Fruit fly (Drosophila melanogaster): ENCODE measurements around the gene bigmax.

The bigmax gene

dm6 chr3R:27292159-27292880, 4.0 kb upstream of the bigmax start, which contains the start of gene CG3348 (continued):
- TF ChIP-seq inv (GFP tag; IDR thresholded peaks at IDR 0.05; ENCODE audit: partially characterized antibody) (no peak), abd-A (tag; optimal IDR thresholded peaks at IDR 0.05) (no peak), CG10959 (GFP tag; IDR thresholded peaks at IDR 0.05) (no peak), CG1792 (GFP tag; optimal IDR thresholded peaks at IDR 0.05) (peak; percentile 67), Scr (GFP tag; IDR thresholded peaks at IDR 0.05; ENCODE audit: partially characterized antibody) (no peak), corto (GFP tag; optimal IDR thresholded peaks at IDR 0.05) (no peak), sd (tag; optimal IDR thresholded peaks at IDR 0.05) (peak; percentile 50), exex (tag; optimal IDR thresholded peaks at IDR 0.05) (no peak), CG17186 (GFP tag; optimal IDR thresholded peaks at IDR 0.05) (no peak), Awh (GFP tag; IDR thresholded peaks at IDR 0.05) (peak; percentile 38; the same call in 1 of the 2 replicates), hth (optimal IDR thresholded peaks at IDR 0.05) (no peak), CG14860 (GFP tag; IDR thresholded peaks at IDR 0.05; ENCODE audit: partially characterized antibody) (no peak), Spps (tag; optimal IDR thresholded peaks at IDR 0.05) (no peak), lbe (GFP tag; optimal IDR thresholded peaks at IDR 0.05) (peak; percentile 41), en (GFP tag; optimal IDR thresholded peaks at IDR 0.05) (no peak), CoRest (tag; optimal IDR thresholded peaks at IDR 0.05) (peak; percentile 73), tx (GFP tag; optimal IDR thresholded peaks at IDR 0.05) (peak; percentile 47), CG18619 (GFP tag; optimal IDR thresholded peaks at IDR 0.05) (peak; percentile 71), CG11085 (GFP tag; IDR thresholded peaks at IDR 0.05) (peak; percentile 66), odd (GFP tag; optimal IDR thresholded peaks at IDR 0.05) (no peak), h (optimal IDR thresholded peaks at IDR 0.05) (no peak), crp (GFP tag; optimal IDR thresholded peaks at IDR 0.05) (no peak), fu2 (GFP tag; optimal IDR thresholded peaks at IDR 0.05) (peak; percentile 43), chn (GFP tag; optimal IDR thresholded peaks at IDR 0.05) (peak; percentile 4), peb (GFP tag; IDR thresholded peaks at IDR 0.05) (no peak), aop (GFP tag; IDR thresholded peaks at IDR 0.05) (no peak), Ssrp (tag; optimal IDR thresholded peaks at IDR 0.05) (peak; percentile 47), CG18599 (GFP tag; optimal IDR thresholded peaks at IDR 0.05) (peak; percentile 95), Fer3 (tag; optimal IDR thresholded peaks at IDR 0.05) (peak; percentile 89), CG4820 (GFP tag; optimal IDR thresholded peaks at IDR 0.05) (peak; percentile 64), CG17568 (GFP tag; optimal IDR thresholded peaks at IDR 0.05) (no peak), so (GFP tag; IDR thresholded peaks at IDR 0.05) (0 out of 3 replicates have a peak, but pooled peaks have one; percentile 43), CG6813 (GFP tag; optimal IDR thresholded peaks at IDR 0.05) (no peak), CG9876 (GFP tag; optimal IDR thresholded peaks at IDR 0.05) (peak; percentile 10), gfzf (GFP tag; optimal IDR thresholded peaks at IDR 0.05) (no peak), CG15011 (GFP tag; optimal IDR thresholded peaks at IDR 0.05) (peak; percentile 74), BEAF-32 (GFP tag; optimal IDR thresholded peaks at IDR 0.05) (no peak), CTCF (GFP tag; optimal IDR thresholded peaks at IDR 0.05) (no peak), CG2875 (GFP tag; optimal IDR thresholded peaks at IDR 0.05) (no peak), CG17612 (GFP tag; IDR thresholded peaks at IDR 0.05) (peak; percentile 63; the same call in 1 of the 2 replicates), her (GFP tag; optimal IDR thresholded peaks at IDR 0.05) (peak; percentile 42), dmrt99B (tag; optimal IDR thresholded peaks at IDR 0.05) (peak; percentile 71), CG2889 (GFP tag; IDR thresholded peaks at IDR 0.05) (peak; percentile 54; the same call in 1 of the 3 replicates), lab (GFP tag; optimal IDR thresholded peaks at IDR 0.05) (peak; percentile 91), CG1603 (tag; optimal IDR thresholded peaks at IDR 0.05) (peak; percentile 47), CG7357 (GFP tag; IDR thresholded peaks at IDR 0.05) (0 out of 3 replicates have a peak, but pooled peaks have one; percentile 46), tup (GFP tag; optimal IDR thresholded peaks at IDR 0.05) (peak; percentile 20), Atf-2 (GFP tag; optimal IDR thresholded peaks at IDR 0.05) (peak; percentile 38), Dad (GFP tag; optimal IDR thresholded peaks at IDR 0.05) (no peak)

Measured in whole organism, embryonic.